Worm (Caenorhabditis elegans) whole organism, L1 larva: ENCODE results near the gene tra-3.

Experiments
- aha-1 ChIP-seq: fragments of 150-350 bp; optimal IDR thresholded peaks from 2 replicates; lab custom pipeline; 2014; ENCODE audit warnings: missing biosample characterization, missing genetic modification characterization
- ceh-8 ChIP-seq: fragments of 200-800 bp; sonication (Bioruptor generic); optimal IDR thresholded peaks from 2 replicates; lab custom pipeline; 2018; ENCODE audit warnings: mild to moderate bottlenecking, missing genetic modification characterization, moderate library complexity, missing compliant biosample characterization
- dpl-1 ChIP-seq, 3 experiments: fragments of 150-350 bp in 2 of 3; sonication (generic microtip) in 1 of 3; optimal IDR thresholded peaks; 2 replicates each; lab custom pipeline; 2014 to 2017; ENCODE audit warnings: missing biosample characterization in 3 of 3, missing genetic modification characterization in 3 of 3, missing genetic modification reagents in 3 of 3
- efl-1 ChIP-seq, 4 experiments: fragments of 150-350 bp; optimal IDR thresholded peaks in 3 of 4; peaks in 1 of 4; 1 replicate in 1 of 4; 2 replicates in 3 of 4; lab custom pipeline; 2014; ENCODE audit warnings: missing biosample characterization in 2 of 4, missing genetic modification characterization in 2 of 4, missing genetic modification reagents in 2 of 4

Gene tra-3

ce11 chrIV:14387766-14388553 lies 56.0 kb downstream of the tra-3 start:
- TF ChIP-seq aha-1 (tag; lab: Kevin White, UChicago), result no peak
- no peak for TF ChIP-seq efl-1 (optimal IDR thresholded peaks at IDR 0.05; lab: Kevin White, UChicago)
- peak in 1 of 2 experiments; percentile 80 for TF ChIP-seq efl-1 (GFP tag; optimal IDR thresholded peaks at IDR 0.05 in 1 of 2; lab: Kevin White, UChicago)
- no peak for TF ChIP-seq dpl-1 (GFP tag; optimal IDR thresholded peaks at IDR 0.05; lab: Kevin White, UChicago)
- no peak for TF ChIP-seq ceh-8 (GFP tag; lab: Kevin White, UChicago)
